Worm (Caenorhabditis elegans) whole organism, midembryonic: ENCODE measurements around the gene scl-14.

ENCODE experiments used
- T22C8.4 ChIP-seq: fragments of 200-800 bp; sonication (Bioruptor generic); IDR thresholded peaks from 2 replicates; pipeline ENCODE4 v1.3.6; 2022; ENCODE audit warnings: missing genetic modification characterization, missing compliant biosample characterization
- cog-1 ChIP-seq: sonication (generic microtip); optimal IDR thresholded peaks from 2 replicates; lab custom pipeline; 2016; ENCODE audit warnings: missing genetic modification characterization, missing compliant biosample characterization
- flt-1 ChIP-seq: fragments of 200-800 bp; sonication (Bioruptor generic); IDR thresholded peaks from 2 replicates; pipeline ENCODE4 v1.3.6; 2022; ENCODE audit warnings: missing genetic modification characterization, missing compliant biosample characterization
- klf-2 ChIP-seq: fragments of 200-800 bp; sonication (Bioruptor generic); conservative IDR thresholded peaks from 2 replicates; pipeline ENCODE4 v1.3.6; 2022; ENCODE audit warnings: missing genetic modification reagents, missing genetic modification characterization, missing compliant biosample characterization
- med-1 ChIP-seq: sonication (generic microtip); optimal IDR thresholded peaks from 2 replicates; lab custom pipeline; 2017; ENCODE audit warnings: missing genetic modification characterization, mild to moderate bottlenecking, missing compliant biosample characterization, antibody characterized with exemption, missing genetic modification reagents; ENCODE audit not compliant: insufficient read depth
- ref-1 ChIP-seq: fragments of 200-800 bp; sonication (Bioruptor generic); conservative IDR thresholded peaks from 2 replicates; pipeline ENCODE4 v1.3.6; 2022; ENCODE audit warnings: missing genetic modification reagents, missing genetic modification characterization, missing compliant biosample characterization
- tab-1 ChIP-seq: fragments of 200-800 bp; sonication (Bioruptor generic); IDR thresholded peaks from 2 replicates; pipeline ENCODE4 v1.3.6; 2022; ENCODE audit warnings: missing genetic modification characterization, missing compliant biosample characterization
- ztf-23 ChIP-seq: fragments of 200-800 bp; sonication (Bioruptor generic); IDR thresholded peaks from 2 replicates; pipeline ENCODE4 v1.3.6; 2022; ENCODE audit warnings: missing genetic modification reagents, missing genetic modification characterization, missing compliant biosample characterization
- ztf-29 ChIP-seq: fragments of 200-800 bp; sonication (Bioruptor generic); IDR thresholded peaks from 2 replicates; pipeline ENCODE4 v1.3.6; 2022; ENCODE audit warnings: missing genetic modification reagents, missing genetic modification characterization, missing compliant biosample characterization

Gene scl-14

ce11 chrIV:13154391-13155283, 10.6 kb upstream of the scl-14 start, which contains the start of the genes crld-1 and msh-5:
crld-1 (minus strand) TSS chrIV:13154441.
msh-5 (plus strand) TSS chrIV:13155233.
- TF ChIP-seq med-1 (no peak), flt-1 (GFP tag; lab: Robert Waterston, UW) (no peak), tab-1 (GFP tag; lab: Robert Waterston, UW) (no peak), T22C8.4 (GFP tag; lab: Robert Waterston, UW) (no peak), cog-1 (no peak), ztf-29 (no peak), klf-2 (GFP tag; lab: Robert Waterston, UW) (no peak), ref-1 (GFP tag; lab: Robert Waterston, UW) (no peak), ztf-23 (no peak)

ce11 chrIV:13167534-13167933, 2.3 kb downstream of the scl-14 start:
- TF ChIP-seq ztf-23, result no peak
- no peak for TF ChIP-seq cog-1

- TF ChIP-seq flt-1 (GFP tag; lab: Robert Waterston, UW), result no peak
- no peak for TF ChIP-seq ztf-23
- TF ChIP-seq T22C8.4 (GFP tag; lab: Robert Waterston, UW), result no peak
Measured at ce11 chrIV:13170241-13170640, 5.0 kb downstream of the scl-14 start, which contains the start of gene nas-14. nas-14 (plus strand) TSS chrIV:13170541.

- TF ChIP-seq klf-2 (GFP tag; lab: Robert Waterston, UW) (no peak), T22C8.4 (GFP tag; lab: Robert Waterston, UW) (no peak), med-1 (no peak), ztf-29 (no peak), flt-1 (GFP tag; lab: Robert Waterston, UW) (no peak)
Measured at ce11 chrIV:13173359-13173758, 8.1 kb downstream of the scl-14 start.

- TF ChIP-seq cog-1 (no peak), tab-1 (GFP tag; lab: Robert Waterston, UW) (no peak), klf-2 (GFP tag; lab: Robert Waterston, UW) (no peak), T22C8.4 (GFP tag; lab: Robert Waterston, UW) (no peak), ztf-29 (no peak), ztf-23 (no peak), ref-1 (GFP tag; lab: Robert Waterston, UW) (no peak), flt-1 (GFP tag; lab: Robert Waterston, UW) (no peak), med-1 (no peak)
Measured at ce11 chrIV:13179295-13179694, 14.0 kb downstream of the scl-14 start, which contains the start of gene lev-1. lev-1 (minus strand) TSS chrIV:13179395.

- TF ChIP-seq flt-1 (GFP tag; lab: Robert Waterston, UW) (no peak), tab-1 (GFP tag; lab: Robert Waterston, UW) (no peak), T22C8.4 (GFP tag; lab: Robert Waterston, UW) (no peak), ref-1 (GFP tag; lab: Robert Waterston, UW) (no peak), cog-1 (no peak), ztf-29 (no peak), klf-2 (GFP tag; lab: Robert Waterston, UW) (no peak), ztf-23 (no peak), med-1 (no peak)
Measured at ce11 chrIV:13180723-13181122, 15.4 kb downstream of the scl-14 start, which contains the start of gene F58D2.3. F58D2.3 (minus strand) TSS chrIV:13180823.

ce11 chrIV:13188959-13189358, 23.7 kb downstream of the scl-14 start, which contains the start of gene F58D2.4:
F58D2.4 (minus strand) TSS chrIV:13189059.
- no peak for TF ChIP-seq klf-2 (GFP tag; lab: Robert Waterston, UW)
- TF ChIP-seq cog-1, result no peak
- TF ChIP-seq ref-1 (GFP tag; lab: Robert Waterston, UW), result no peak
- TF ChIP-seq med-1, result no peak
- TF ChIP-seq tab-1 (GFP tag; lab: Robert Waterston, UW), result no peak
- TF ChIP-seq flt-1 (GFP tag; lab: Robert Waterston, UW), result no peak
- no peak for TF ChIP-seq ztf-29
- no peak for TF ChIP-seq ztf-23
- no peak for TF ChIP-seq T22C8.4 (GFP tag; lab: Robert Waterston, UW)

- TF ChIP-seq ztf-23 (no peak), ztf-29 (no peak), T22C8.4 (GFP tag; lab: Robert Waterston, UW) (no peak), med-1 (no peak), klf-2 (GFP tag; lab: Robert Waterston, UW) (no peak), cog-1 (no peak), tab-1 (GFP tag; lab: Robert Waterston, UW) (no peak), flt-1 (GFP tag; lab: Robert Waterston, UW) (no peak), ref-1 (GFP tag; lab: Robert Waterston, UW) (no peak)
Measured at ce11 chrIV:13189467-13189866, 24.2 kb downstream of the scl-14 start, which contains the start of gene F58D2.2. F58D2.2 (plus strand) TSS chrIV:13189767.

ce11 chrIV:13190075-13190474, 24.8 kb downstream of the scl-14 start:
- TF ChIP-seq med-1, result no peak

- TF ChIP-seq ztf-29 (no peak), cog-1 (no peak), tab-1 (GFP tag; lab: Robert Waterston, UW) (no peak)
Measured at ce11 chrIV:13193239-13193638, 28.0 kb downstream of the scl-14 start, which contains the start of gene F58D2.5. F58D2.5 (minus strand) TSS chrIV:13193339.

ce11 chrIV:13197282-13197681, 32.0 kb downstream of the scl-14 start, which contains the start of gene C48D1.1:
C48D1.1 (minus strand) TSS chrIV:13197382.
- TF ChIP-seq ref-1 (GFP tag; lab: Robert Waterston, UW), result no peak
- TF ChIP-seq ztf-23, result no peak
- no peak for TF ChIP-seq flt-1 (GFP tag; lab: Robert Waterston, UW)
- no peak for TF ChIP-seq T22C8.4 (GFP tag; lab: Robert Waterston, UW)
- TF ChIP-seq klf-2 (GFP tag; lab: Robert Waterston, UW), result no peak
- TF ChIP-seq cog-1, result no peak
